Worm (Caenorhabditis elegans) whole organism, young adult: ENCODE results near the gene C27B7.2.

ENCODE experiments used
- C06A6.2 ChIP-seq: fragments of 200-800 bp; sonication (Bioruptor generic); conservative IDR thresholded peaks from 2 replicates; pipeline ENCODE4 v1.3.6; 2022; ENCODE audit warnings: missing genetic modification characterization, missing compliant biosample characterization
- D2030.7 ChIP-seq: fragments of 200-800 bp; sonication (Bioruptor generic); IDR thresholded peaks from 2 replicates; pipeline ENCODE4 v1.3.6; 2022; ENCODE audit warnings: missing genetic modification reagents, missing genetic modification characterization, missing compliant biosample characterization
- Y53G8AR.9 ChIP-seq: fragments of 200-800 bp; sonication (Bioruptor generic); conservative IDR thresholded peaks from 2 replicates; pipeline ENCODE4 v1.3.6; 2022; ENCODE audit warnings: missing genetic modification reagents, missing genetic modification characterization, missing compliant biosample characterization
- Y95B8A.8 ChIP-seq: fragments of 200-800 bp; sonication (Bioruptor generic); IDR thresholded peaks from 2 replicates; pipeline ENCODE4 v1.3.6; 2022; ENCODE audit warnings: missing genetic modification reagents, missing genetic modification characterization, missing compliant biosample characterization
- akir-1 ChIP-seq: fragments of 200-800 bp; sonication (Bioruptor generic); optimal IDR thresholded peaks from 2 replicates; lab custom pipeline; 2018; ENCODE audit warnings: mild to moderate bottlenecking, missing genetic modification characterization, moderate library complexity, missing compliant biosample characterization
- aptf-2 ChIP-seq: fragments of 200-800 bp; sonication (Bioruptor generic); conservative IDR thresholded peaks from 2 replicates; pipeline ENCODE4 v1.3.6; 2022; ENCODE audit warnings: missing genetic modification reagents, missing genetic modification characterization, missing compliant biosample characterization
- aptf-3 ChIP-seq: fragments of 200-800 bp; sonication (Bioruptor generic); IDR thresholded peaks from 2 replicates; pipeline ENCODE4 v1.3.6; 2022; ENCODE audit warnings: missing genetic modification characterization, missing compliant biosample characterization
- atf-7 ChIP-seq: sonication (generic microtip); optimal IDR thresholded peaks from 2 replicates; lab custom pipeline; 2017; ENCODE audit warnings: mild to moderate bottlenecking, missing genetic modification characterization, missing compliant biosample characterization
- attf-5 ChIP-seq: fragments of 200-800 bp; sonication (Bioruptor generic); optimal IDR thresholded peaks from 2 replicates; lab custom pipeline; 2018; ENCODE audit warnings: mild to moderate bottlenecking, missing genetic modification characterization, missing compliant biosample characterization
- bed-2 ChIP-seq: fragments of 200-800 bp; sonication (Bioruptor generic); IDR thresholded peaks from 2 replicates; pipeline ENCODE4 v1.3.6; 2022; ENCODE audit warnings: missing genetic modification reagents, missing genetic modification characterization, missing compliant biosample characterization
- die-1 ChIP-seq: sonication (generic microtip); optimal IDR thresholded peaks from 2 replicates; lab custom pipeline; 2016; ENCODE audit warnings: missing genotype, mild to moderate bottlenecking, missing genetic modification characterization, missing compliant biosample characterization
- dpff-1 ChIP-seq: sonication (generic microtip); optimal IDR thresholded peaks from 2 replicates; lab custom pipeline; 2017; ENCODE audit warnings: mild to moderate bottlenecking, missing genetic modification characterization, missing compliant biosample characterization
- egrh-3 ChIP-seq: fragments of 200-800 bp; sonication (Bioruptor generic); IDR thresholded peaks from 2 replicates; pipeline ENCODE4 v1.3.6; 2022; ENCODE audit warnings: missing genetic modification reagents, missing genetic modification characterization, missing compliant biosample characterization
- fkh-3 ChIP-seq: sonication (generic microtip); optimal IDR thresholded peaks from 2 replicates; lab custom pipeline; 2016; ENCODE audit warnings: mild to moderate bottlenecking, missing genetic modification characterization, missing compliant biosample characterization
- gei-17 ChIP-seq: fragments of 200-800 bp; sonication (Bioruptor generic); optimal IDR thresholded peaks from 2 replicates; lab custom pipeline; 2018; ENCODE audit warnings: mild to moderate bottlenecking, missing genetic modification characterization, missing compliant biosample characterization
- him-1 ChIP-seq: sonication (generic microtip); optimal IDR thresholded peaks from 2 replicates; lab custom pipeline; 2016; ENCODE audit warnings: missing genotype, missing genetic modification reagents, missing genetic modification characterization, missing compliant biosample characterization
- hlh-12 ChIP-seq: sonication (generic microtip); optimal IDR thresholded peaks from 2 replicates; lab custom pipeline; 2016; ENCODE audit warnings: missing genetic modification characterization, missing compliant biosample characterization
- hmg-1.2 ChIP-seq: fragments of 200-800 bp; sonication (Bioruptor generic); IDR thresholded peaks from 2 replicates; pipeline ENCODE4 v1.3.6; 2022; ENCODE audit warnings: missing genetic modification reagents, missing genetic modification characterization, missing compliant biosample characterization
- hsf-1 ChIP-seq: fragments of 200-800 bp; sonication (Bioruptor generic); IDR thresholded peaks from 2 replicates; pipeline ENCODE4 v1.3.6; 2022; ENCODE audit warnings: missing genetic modification reagents, missing genetic modification characterization, missing compliant biosample characterization
- lin-26 ChIP-seq: fragments of 200-800 bp; sonication (Bioruptor generic); IDR thresholded peaks from 2 replicates; pipeline ENCODE4 v1.3.6; 2022; ENCODE audit warnings: missing genetic modification reagents, missing genetic modification characterization, missing compliant biosample characterization
- lir-1 ChIP-seq: fragments of 200-800 bp; sonication (Bioruptor generic); conservative IDR thresholded peaks from 2 replicates; pipeline ENCODE4 v1.3.6; 2022; ENCODE audit warnings: missing genetic modification reagents, missing genetic modification characterization, missing compliant biosample characterization
- madf-6 ChIP-seq: fragments of 200-800 bp; sonication (Bioruptor generic); IDR thresholded peaks from 2 replicates; pipeline ENCODE4 v1.3.6; 2022; ENCODE audit warnings: missing genetic modification reagents, missing genetic modification characterization, missing compliant biosample characterization
- mcd-1 ChIP-seq: fragments of 200-800 bp; sonication (Bioruptor generic); IDR thresholded peaks from 2 replicates; pipeline ENCODE4 v1.3.6; 2022; ENCODE audit warnings: missing genetic modification reagents, missing genetic modification characterization, missing compliant biosample characterization
- nfyb-1 ChIP-seq: fragments of 200-800 bp; sonication (Bioruptor generic); IDR thresholded peaks from 2 replicates; pipeline ENCODE4 v1.3.6; 2022; ENCODE audit warnings: missing genetic modification reagents, missing genetic modification characterization, missing compliant biosample characterization
- nhr-80 ChIP-seq: sonication (generic microtip); optimal IDR thresholded peaks from 2 replicates; lab custom pipeline; 2016; ENCODE audit warnings: missing genetic modification characterization, missing compliant biosample characterization
- pbrm-1 ChIP-seq: fragments of 200-800 bp; sonication (Bioruptor generic); IDR thresholded peaks from 2 replicates; pipeline ENCODE4 v1.3.6; 2022; ENCODE audit warnings: missing genetic modification reagents, missing genetic modification characterization, missing compliant biosample characterization
- pha-4 ChIP-seq: fragments of 150-350 bp; sonication (generic microtip); optimal IDR thresholded peaks from 2 replicates; lab custom pipeline; 2014; ENCODE audit warnings: missing biosample characterization, missing genetic modification reagents, missing genetic modification characterization
- rcor-1 ChIP-seq: fragments of 200-800 bp; sonication (Bioruptor generic); IDR thresholded peaks from 2 replicates; pipeline ENCODE4 v1.3.6; 2022; ENCODE audit warnings: missing genetic modification reagents, missing genetic modification characterization, missing compliant biosample characterization
- snpc-1.1 ChIP-seq: sonication (generic microtip); optimal IDR thresholded peaks from 2 replicates; lab custom pipeline; 2017; ENCODE audit warnings: missing genetic modification characterization, mild to moderate bottlenecking, missing compliant biosample characterization, antibody characterized with exemption, moderate library complexity, missing genotype, missing genetic modification reagents; ENCODE audit not compliant: insufficient read depth
- snpc-1.3 ChIP-seq: sonication (generic microtip); optimal IDR thresholded peaks from 2 replicates; lab custom pipeline; 2017; ENCODE audit warnings: missing genetic modification characterization, mild to moderate bottlenecking, missing compliant biosample characterization, antibody characterized with exemption, moderate library complexity, missing genotype, missing genetic modification reagents; ENCODE audit not compliant: insufficient read depth
- tbp1 ChIP-seq: fragments of 200-800 bp; sonication (Bioruptor generic); optimal IDR thresholded peaks from 2 replicates; lab custom pipeline; 2018; ENCODE audit warnings: mild to moderate bottlenecking, missing genetic modification characterization, missing compliant biosample characterization
- zim-3 ChIP-seq: sonication (generic microtip); optimal IDR thresholded peaks from 2 replicates; lab custom pipeline; 2017; ENCODE audit warnings: mild to moderate bottlenecking, missing genetic modification characterization, moderate library complexity, missing compliant biosample characterization
- ztf-25 ChIP-seq: fragments of 200-800 bp; sonication (Bioruptor generic); IDR thresholded peaks from 2 replicates; pipeline ENCODE4 v1.3.6; 2022; ENCODE audit warnings: missing genetic modification reagents, missing genetic modification characterization, missing compliant biosample characterization
- ztf-3 ChIP-seq: fragments of 200-800 bp; sonication (Bioruptor generic); optimal IDR thresholded peaks from 2 replicates; lab custom pipeline; 2018; ENCODE audit warnings: mild to moderate bottlenecking, missing genetic modification characterization, missing compliant biosample characterization

Gene C27B7.2

DNA sequence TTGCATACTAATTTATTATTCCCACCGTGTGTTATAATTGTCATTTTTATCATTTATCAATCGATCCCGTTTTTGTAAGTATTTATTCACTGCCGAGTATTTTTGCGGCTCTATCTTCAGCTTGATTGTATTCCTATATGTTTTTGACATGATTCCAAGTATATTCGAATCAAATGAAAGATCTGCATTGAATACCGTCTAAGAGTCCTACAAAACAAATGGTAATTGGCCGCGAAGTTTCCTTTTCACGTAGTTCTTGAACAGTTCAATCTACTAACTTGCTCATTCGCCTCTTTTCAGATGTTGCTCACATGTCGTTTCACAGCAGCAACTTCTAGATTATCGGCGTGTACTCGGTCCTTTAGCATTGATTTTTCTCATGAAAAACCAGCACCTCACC is at the start of gene C27B7.2:
Gene C27B7.2, plus strand, starts transcription at position 301 of the 400 bp plus-strand sequence.
- TF ChIP-seq madf-6 (GFP tag; lab: Robert Waterston, UW) = peak; percentile 29; the same call in 1 of the 2 replicates
- no peak for TF ChIP-seq aptf-3 (GFP tag; lab: Robert Waterston, UW)
- 0 out of 2 replicates have a peak, but pooled peaks have one; percentile 21 for TF ChIP-seq Y95B8A.8 (GFP tag; lab: Robert Waterston, UW)
- TF ChIP-seq lin-26 = 0 out of 2 replicates have a peak, but pooled peaks have one; percentile 9

ce11 chrIV:8844457-8844856 is 48.2 kb upstream of the C27B7.2 start, which contains the start of gene T11B7.2:
T11B7.2 (minus strand) TSS chrIV:8844557.
- TF ChIP-seq ztf-3 (GFP tag; lab: Kevin White, UChicago) = no peak
- TF ChIP-seq lir-1 = no peak
- no peak for TF ChIP-seq akir-1 (GFP tag; lab: Kevin White, UChicago)
- TF ChIP-seq pha-4 (tag; lab: Kevin White, UChicago) = no peak
- no peak for TF ChIP-seq die-1 (tag; lab: Kevin White, UChicago)
- no peak for TF ChIP-seq mcd-1
- no peak for TF ChIP-seq dpff-1 (tag; lab: Kevin White, UChicago)
- TF ChIP-seq pbrm-1 = no peak
- no peak for TF ChIP-seq snpc-1.3 (tag; lab: Kevin White, UChicago)
- TF ChIP-seq gei-17 (GFP tag; lab: Kevin White, UChicago) = no peak
- TF ChIP-seq C06A6.2 (GFP tag; lab: Robert Waterston, UW) = no peak
- TF ChIP-seq egrh-3 (GFP tag; lab: Robert Waterston, UW) = no peak
- no peak for TF ChIP-seq attf-5
- TF ChIP-seq snpc-1.1 (tag; lab: Kevin White, UChicago) = no peak
- TF ChIP-seq Y95B8A.8 (GFP tag; lab: Robert Waterston, UW) = no peak

DNA sequence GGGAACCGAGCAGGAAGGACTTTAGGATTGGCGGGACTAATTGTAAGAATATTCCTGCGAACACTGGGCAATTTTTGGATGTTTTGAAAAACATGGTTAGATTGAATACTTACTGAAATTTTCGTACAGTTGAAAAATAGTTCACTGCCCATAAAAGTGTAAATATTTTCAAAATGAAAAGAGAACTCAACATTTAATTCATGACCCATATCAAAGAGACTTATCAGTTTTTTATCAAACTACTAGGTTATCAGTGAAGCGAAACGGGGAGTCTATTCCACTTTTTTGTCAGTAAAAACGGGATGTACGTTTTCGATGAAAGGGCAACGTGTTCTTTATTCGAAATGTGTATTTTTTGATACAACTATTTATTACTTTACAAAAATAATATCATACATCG is 46.7 kb upstream of the C27B7.2 start:
- TF ChIP-seq fkh-3 (no peak), hmg-1.2 (GFP tag; lab: Robert Waterston, UW) (no peak), hlh-12 (tag; lab: Kevin White, UChicago) (no peak), nhr-80 (tag; lab: Kevin White, UChicago) (peak; percentile 68), nfyb-1 (GFP tag; lab: Robert Waterston, UW) (no peak), bed-2 (no peak), hsf-1 (GFP tag; lab: Robert Waterston, UW) (no peak), aptf-2 (GFP tag; lab: Robert Waterston, UW) (no peak)
- TF ChIP-seq, all 124 proteins: peak for 1

- TF ChIP-seq pbrm-1 = no peak
- no peak for TF ChIP-seq C06A6.2 (GFP tag; lab: Robert Waterston, UW)
- TF ChIP-seq D2030.7 (GFP tag; lab: Robert Waterston, UW) = no peak
- TF ChIP-seq nfyb-1 (GFP tag; lab: Robert Waterston, UW) = no peak
- TF ChIP-seq ztf-25 (GFP tag; lab: Robert Waterston, UW) = no peak
- TF ChIP-seq Y53G8AR.9 (GFP tag; lab: Robert Waterston, UW) = no peak
- TF ChIP-seq atf-7 (tag; lab: Kevin White, UChicago) = no peak
- TF ChIP-seq rcor-1 (GFP tag; lab: Robert Waterston, UW) = no peak
- TF ChIP-seq fkh-3 = no peak
- no peak for TF ChIP-seq tbp1 (GFP tag; lab: Kevin White, UChicago)
- no peak for TF ChIP-seq zim-3 (tag; lab: Kevin White, UChicago)
- no peak for TF ChIP-seq him-1
Measured at ce11 chrIV:8847918-8848317, 44.7 kb upstream of the C27B7.2 start, which contains the start of gene col-118. col-118 (plus strand) TSS chrIV:8848218.
